Worm (Caenorhabditis elegans): ENCODE measurements around the gene C06H2.7.
A peak's percentile ranks its signal among the peaks of the same experiment; 100 is the strongest.
"Not testable (repeated sequence)": the region's sequence is repeated elsewhere in the genome, so short reads cannot be mapped to it uniquely, and the experiment has no call there.

C06H2.7 gene

ce11 chrV:11113607-11114006, 31.0 kb downstream of the C06H2.7 start, which contains the start of gene math-33:
Gene math-33, plus strand, starts transcription at chrV:11113907.
- TF ChIP-seq lin-39 (tag; optimal IDR thresholded peaks at IDR 0.05) = no peak
- no peak for TF ChIP-seq unc-39 (tag; optimal IDR thresholded peaks at IDR 0.05)
- no peak for TF ChIP-seq nhr-10 (tag; optimal IDR thresholded peaks at IDR 0.05)
- no peak for TF ChIP-seq nhr-25 (tag; optimal IDR thresholded peaks at IDR 0.05)
- no peak for TF ChIP-seq blmp-1 (tag; optimal IDR thresholded peaks at IDR 0.05; ENCODE audit: insufficient read depth)
- no peak for TF ChIP-seq unc-55 (GFP tag; optimal IDR thresholded peaks at IDR 0.05)
- TF ChIP-seq skn-1 (tag; optimal IDR thresholded peaks at IDR 0.05) = no peak
- no peak for TF ChIP-seq C34F6.9 (tag; optimal IDR thresholded peaks at IDR 0.05)
- no peak for TF ChIP-seq nhr-237 (tag; optimal IDR thresholded peaks at IDR 0.05)
- TF ChIP-seq mab-5 (tag; optimal IDR thresholded peaks at IDR 0.05) = no peak
- TF ChIP-seq ztf-4 (tag; optimal IDR thresholded peaks at IDR 0.05) = no peak
- no peak for TF ChIP-seq nhr-11 (tag; optimal IDR thresholded peaks at IDR 0.05)
- no peak for TF ChIP-seq egl-27 (tag; optimal IDR thresholded peaks at IDR 0.05)
- TF ChIP-seq mbf-1 (tag; optimal IDR thresholded peaks at IDR 0.05) = no peak
- TF ChIP-seq alr-1 (tag; optimal IDR thresholded peaks at IDR 0.05) = no peak
- TF ChIP-seq ama-1 (optimal IDR thresholded peaks at IDR 0.05) = no peak
- TF ChIP-seq zag-1 (tag; optimal IDR thresholded peaks at IDR 0.05) = no peak
- TF ChIP-seq ztf-11 (tag; optimal IDR thresholded peaks at IDR 0.05) = no peak
- no peak for TF ChIP-seq mdl-1 (tag; optimal IDR thresholded peaks at IDR 0.05)

- TF ChIP-seq ceh-82 (tag; optimal IDR thresholded peaks at IDR 0.05) = no peak
- TF ChIP-seq lin-39 (tag; optimal IDR thresholded peaks at IDR 0.05) = no peak
- TF ChIP-seq mab-5 (tag; optimal IDR thresholded peaks at IDR 0.05) = peak; percentile 56
- TF ChIP-seq fos-1 (tag; optimal IDR thresholded peaks at IDR 0.05) = peak; percentile 7
- no peak for TF ChIP-seq nhr-10 (tag; optimal IDR thresholded peaks at IDR 0.05)
- no peak for TF ChIP-seq elt-3 (tag; optimal IDR thresholded peaks at IDR 0.05)
- peak; percentile 6 for TF ChIP-seq nhr-21 (tag; optimal IDR thresholded peaks at IDR 0.05)
- no peak for TF ChIP-seq nhr-12 (tag; optimal IDR thresholded peaks at IDR 0.05)
- peak; percentile 69 for TF ChIP-seq sma-3 (GFP tag; optimal IDR thresholded peaks at IDR 0.05)
- TF ChIP-seq nhr-25 (tag; optimal IDR thresholded peaks at IDR 0.05) = peak; percentile 66
- peak; percentile 30 for TF ChIP-seq sem-4 (tag; optimal IDR thresholded peaks at IDR 0.05)
- TF ChIP-seq ztf-11 (tag; optimal IDR thresholded peaks at IDR 0.05) = no peak
- peak; percentile 71 for TF ChIP-seq nhr-129 (tag; optimal IDR thresholded peaks at IDR 0.05)
- peak; percentile 73 for TF ChIP-seq unc-55 (GFP tag; optimal IDR thresholded peaks at IDR 0.05)
- peak; percentile 46 for TF ChIP-seq crh-2 (tag; optimal IDR thresholded peaks at IDR 0.05)
- TF ChIP-seq F13H6.1 (tag; optimal IDR thresholded peaks at IDR 0.05) = peak; percentile 77
- peak; percentile 63 for TF ChIP-seq lin-11 (tag; optimal IDR thresholded peaks at IDR 0.05)
- TF ChIP-seq lsy-2 (tag; optimal IDR thresholded peaks at IDR 0.05) = peak in 1 of 2 experiments; percentile 63
- peak; percentile 43 for TF ChIP-seq lin-13 (GFP tag; optimal IDR thresholded peaks at IDR 0.05)
- TF ChIP-seq egl-27 (tag; optimal IDR thresholded peaks at IDR 0.05) = peak; percentile 33
- peak; percentile 71 for TF ChIP-seq gmeb-1 (tag; optimal IDR thresholded peaks at IDR 0.05)
- no peak for TF ChIP-seq ZK546.5 (tag; optimal IDR thresholded peaks at IDR 0.05)
- TF ChIP-seq sma-9 (GFP tag; optimal IDR thresholded peaks at IDR 0.05) = peak; percentile 48
- no peak for TF ChIP-seq sma-9 (tag; optimal IDR thresholded peaks at IDR 0.05)
- TF ChIP-seq C34F6.9 (tag; optimal IDR thresholded peaks at IDR 0.05) = peak; percentile 65
Measured at ce11 chrV:11113041-11113574, 31.5 kb downstream of the C06H2.7 start, which contains the start of gene erfa-3. Gene erfa-3, minus strand, starts transcription at chrV:11113091.

ce11 chrV:11109647-11110046, 34.9 kb downstream of the C06H2.7 start, which contains the start of gene Y42A5A.5:
Gene Y42A5A.5, minus strand, starts transcription at chrV:11109747.
- not testable (repeated sequence) for TF ChIP-seq nhr-12 (tag; optimal IDR thresholded peaks at IDR 0.05); C34F6.9 (tag; optimal IDR thresholded peaks at IDR 0.05); ztf-1 (GFP tag; conservative IDR thresholded peaks at IDR 0.05)

ce11 chrV:11104408-11104807, 40.2 kb downstream of the C06H2.7 start:
- TF ChIP-seq nhr-77 (tag; optimal IDR thresholded peaks at IDR 0.05) = no peak

Measured in whole organism, L2 larva.